Fruit fly (Drosophila melanogaster) whole organism: ENCODE measurements around the gene CG13721.

ENCODE experiments used
- CG8478 ChIP-seq: fragments of >200 bp; optimal IDR thresholded peaks from 2 replicates; lab custom pipeline; 2018; ENCODE audit warnings: inconsistent platforms
- pan ChIP-seq: fragments of >200 bp; optimal IDR thresholded peaks from 2 replicates; lab custom pipeline; 2017
- psq ChIP-seq: fragments of >200 bp; optimal IDR thresholded peaks from 2 replicates; lab custom pipeline; 2017
- usp ChIP-seq: fragments of >200 bp; optimal IDR thresholded peaks from 2 replicates; lab custom pipeline; 2017; ENCODE audit warnings: missing biosample characterization, missing genetic modification characterization, mixed read lengths

DNA sequence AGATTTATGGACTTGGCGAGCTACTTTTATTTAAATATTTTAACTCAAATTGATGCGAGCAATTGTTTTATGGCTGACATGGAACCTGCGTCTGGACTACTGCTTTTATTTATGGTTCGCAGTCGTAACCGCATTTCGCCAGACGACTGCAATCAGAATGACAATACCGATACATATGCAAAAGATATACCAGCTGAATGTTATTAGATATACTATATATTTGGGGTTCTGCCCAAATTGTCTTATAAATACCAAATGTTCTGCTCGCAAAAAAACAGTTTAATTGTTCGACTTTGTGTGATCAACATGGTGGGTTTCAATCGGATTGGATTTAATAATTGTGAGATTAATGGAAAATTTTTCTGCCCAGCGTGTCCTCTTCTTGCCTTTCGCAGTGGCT is 27.9 kb downstream of the CG13721 start, which contains the start of gene CG32249:
- TF ChIP-seq psq (lab: Kevin White, UChicago) (no peak), pan (lab: Kevin White, UChicago) (no peak), usp (GFP tag; lab: Kevin White, UChicago) (no peak), CG8478 (lab: Kevin White, UChicago) (no peak)
